Worm (Caenorhabditis elegans) whole organism, L1 larva: ENCODE results near the gene Y116A8C.37.
"Not testable (repeated sequence)": the region's sequence is repeated elsewhere in the genome, so short reads cannot be mapped to it uniquely, and the experiment has no call there.

Source experiments
- ces-1 ChIP-seq: fragments of 150-350 bp; optimal IDR thresholded peaks from 2 replicates; lab custom pipeline; 2014; ENCODE audit warnings: missing biosample characterization, missing genetic modification reagents, missing genetic modification characterization
- grh-1 ChIP-seq: fragments of 200-800 bp; sonication (Bioruptor generic); IDR thresholded peaks from 2 replicates; pipeline ENCODE4 v1.3.6; 2022; ENCODE audit warnings: missing genetic modification reagents, missing genetic modification characterization, missing compliant biosample characterization
- lir-3 ChIP-seq: sonication (generic microtip); optimal IDR thresholded peaks from 2 replicates; lab custom pipeline; 2016; ENCODE audit warnings: mild to moderate bottlenecking, missing genetic modification characterization, moderate library complexity, missing compliant biosample characterization; ENCODE audit not compliant: poor library complexity
- nhr-237 ChIP-seq: fragments of 150-350 bp; optimal IDR thresholded peaks from 2 replicates; lab custom pipeline; 2014; ENCODE audit warnings: missing biosample characterization, missing genetic modification characterization
- skn-1 ChIP-seq: fragments of 150-350 bp; optimal IDR thresholded peaks from 2 replicates; lab custom pipeline; 2014; ENCODE audit warnings: missing biosample characterization, missing genetic modification characterization
- tbx-2 ChIP-seq: sonication (generic microtip); optimal IDR thresholded peaks from 2 replicates; lab custom pipeline; 2016; ENCODE audit warnings: missing genetic modification characterization, missing compliant biosample characterization
- unc-86 ChIP-seq: sonication (generic microtip); optimal IDR thresholded peaks from 2 replicates; lab custom pipeline; 2016; ENCODE audit warnings: missing genetic modification characterization, missing compliant biosample characterization

DNA sequence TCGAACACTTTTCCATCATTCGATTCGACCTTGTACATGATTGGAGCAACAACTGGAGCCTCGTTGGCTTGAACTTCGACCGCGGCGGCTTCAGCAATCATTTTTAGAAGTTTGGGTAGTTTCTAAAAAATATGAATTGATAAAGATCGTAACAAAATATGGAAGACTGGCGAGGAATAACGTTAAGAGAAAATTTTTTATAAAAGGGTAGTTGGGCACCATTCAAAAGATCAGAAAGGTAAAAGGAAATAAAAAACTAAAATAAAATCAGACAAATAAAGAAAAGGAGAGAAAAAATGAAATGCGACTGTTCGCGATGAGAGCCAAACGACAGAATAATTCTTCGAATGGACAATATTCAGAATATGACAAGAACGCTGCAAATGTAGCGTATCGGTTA, 34.8 kb upstream of the Y116A8C.37 start, which contains the start of gene skr-8:
- TF ChIP-seq skn-1 (tag; lab: Kevin White, UChicago); nhr-237; unc-86 (tag; lab: Kevin White, UChicago); tbx-2 (tag; lab: Kevin White, UChicago); lir-3; ces-1 (GFP tag; lab: Kevin White, UChicago); grh-1 (GFP tag; lab: Robert Waterston, UW): not testable (repeated sequence)
